Worm (Caenorhabditis elegans) whole organism, young adult: ENCODE data around the gene ZC373.5.
A peak's percentile ranks its signal among the peaks of the same experiment; 100 is the strongest.

Experiments
- C06A6.2 ChIP-seq: fragments of 200-800 bp; sonication (Bioruptor generic); conservative IDR thresholded peaks from 2 replicates; pipeline ENCODE4 v1.3.6; 2022; ENCODE audit warnings: missing genetic modification characterization, missing compliant biosample characterization
- D2030.7 ChIP-seq: fragments of 200-800 bp; sonication (Bioruptor generic); IDR thresholded peaks from 2 replicates; pipeline ENCODE4 v1.3.6; 2022; ENCODE audit warnings: missing genetic modification reagents, missing genetic modification characterization, missing compliant biosample characterization
- F22D6.2 ChIP-seq: sonication (generic microtip); optimal IDR thresholded peaks from 2 replicates; lab custom pipeline; 2016; ENCODE audit warnings: mild to moderate bottlenecking, missing genetic modification characterization, missing compliant biosample characterization
- F23B12.7 ChIP-seq: sonication (generic microtip); optimal IDR thresholded peaks from 2 replicates; lab custom pipeline; 2017; ENCODE audit warnings: missing genetic modification characterization, mild to moderate bottlenecking, missing compliant biosample characterization, antibody characterized with exemption, moderate library complexity; ENCODE audit not compliant: insufficient read depth
- F37B4.10 ChIP-seq: fragments of 200-800 bp; sonication (Bioruptor generic); IDR thresholded peaks from 2 replicates; pipeline ENCODE4 v1.3.6; 2022; ENCODE audit warnings: missing genetic modification characterization, missing compliant biosample characterization
- F39B2.1 ChIP-seq: fragments of 200-800 bp; sonication (Bioruptor generic); IDR thresholded peaks from 2 replicates; pipeline ENCODE4 v1.3.6; 2022; ENCODE audit warnings: missing genetic modification reagents, missing genetic modification characterization, missing compliant biosample characterization
- F52B5.7 ChIP-seq: sonication (generic microtip); optimal IDR thresholded peaks from 2 replicates; lab custom pipeline; 2016; ENCODE audit warnings: mild to moderate bottlenecking, missing genetic modification characterization, missing compliant biosample characterization
- K11D2.4 ChIP-seq: fragments of 200-800 bp; sonication (Bioruptor generic); IDR thresholded peaks from 2 replicates; pipeline ENCODE4 v1.3.6; 2022; ENCODE audit warnings: missing genetic modification reagents, missing genetic modification characterization, missing compliant biosample characterization
- K12H6.12 ChIP-seq: fragments of 200-800 bp; sonication (Bioruptor generic); optimal IDR thresholded peaks from 2 replicates; lab custom pipeline; 2018; ENCODE audit warnings: mild to moderate bottlenecking, missing genetic modification characterization, missing compliant biosample characterization
- T26A5.8 ChIP-seq: sonication (generic microtip); optimal IDR thresholded peaks from 2 replicates; lab custom pipeline; 2016; ENCODE audit warnings: missing genetic modification characterization, missing compliant biosample characterization
- Y53F4B.3 ChIP-seq: fragments of 200-800 bp; sonication (Bioruptor generic); IDR thresholded peaks from 2 replicates; pipeline ENCODE4 v1.3.6; 2022; ENCODE audit warnings: missing genetic modification reagents, missing genetic modification characterization, missing compliant biosample characterization
- Y56A3A.18 ChIP-seq: fragments of 200-800 bp; sonication (Bioruptor generic); IDR thresholded peaks from 2 replicates; pipeline ENCODE4 v1.3.6; 2022; ENCODE audit warnings: missing genetic modification reagents, missing genetic modification characterization, missing compliant biosample characterization
- ZK185.1 ChIP-seq: sonication (generic microtip); optimal IDR thresholded peaks from 2 replicates; lab custom pipeline; 2016; ENCODE audit warnings: mild to moderate bottlenecking, missing genetic modification characterization, missing compliant biosample characterization; ENCODE audit not compliant: poor library complexity, severe bottlenecking
- akir-1 ChIP-seq: fragments of 200-800 bp; sonication (Bioruptor generic); optimal IDR thresholded peaks from 2 replicates; lab custom pipeline; 2018; ENCODE audit warnings: mild to moderate bottlenecking, missing genetic modification characterization, moderate library complexity, missing compliant biosample characterization
- ama-1 ChIP-seq, 3 experiments: fragments of 150-350 bp in 1 of 3; sonication (generic microtip) in 2 of 3; optimal IDR thresholded peaks; 2 replicates each; lab custom pipeline; 2014 to 2018; ENCODE audit warnings: missing biosample characterization in 2 of 3, missing genetic modification characterization in 2 of 3, missing genetic modification reagents in 2 of 3
- atf-7 ChIP-seq: sonication (generic microtip); optimal IDR thresholded peaks from 2 replicates; lab custom pipeline; 2017; ENCODE audit warnings: mild to moderate bottlenecking, missing genetic modification characterization, missing compliant biosample characterization
- attf-5 ChIP-seq: fragments of 200-800 bp; sonication (Bioruptor generic); optimal IDR thresholded peaks from 2 replicates; lab custom pipeline; 2018; ENCODE audit warnings: mild to moderate bottlenecking, missing genetic modification characterization, missing compliant biosample characterization
- bed-2 ChIP-seq: fragments of 200-800 bp; sonication (Bioruptor generic); IDR thresholded peaks from 2 replicates; pipeline ENCODE4 v1.3.6; 2022; ENCODE audit warnings: missing genetic modification reagents, missing genetic modification characterization, missing compliant biosample characterization
- ceh-79 ChIP-seq: sonication (generic microtip); optimal IDR thresholded peaks from 2 replicates; lab custom pipeline; 2017; ENCODE audit warnings: mild to moderate bottlenecking, missing genetic modification characterization, missing compliant biosample characterization
- ceh-91 ChIP-seq: fragments of 200-800 bp; sonication (Bioruptor generic); IDR thresholded peaks from 2 replicates; pipeline ENCODE4 v1.3.6; 2022; ENCODE audit warnings: missing genetic modification reagents, missing genetic modification characterization, missing compliant biosample characterization
- die-1 ChIP-seq: sonication (generic microtip); optimal IDR thresholded peaks from 2 replicates; lab custom pipeline; 2016; ENCODE audit warnings: missing genotype, mild to moderate bottlenecking, missing genetic modification characterization, missing compliant biosample characterization
- dox-1 ChIP-seq: fragments of 200-800 bp; sonication (Bioruptor generic); IDR thresholded peaks from 2 replicates; pipeline ENCODE4 v1.3.6; 2022; ENCODE audit warnings: missing genetic modification reagents, missing genetic modification characterization, missing compliant biosample characterization
- ets-4 ChIP-seq: fragments of 200-800 bp; sonication (Bioruptor generic); optimal IDR thresholded peaks from 2 replicates; lab custom pipeline; 2018; ENCODE audit warnings: mild to moderate bottlenecking, missing genetic modification characterization, missing compliant biosample characterization
- gei-17 ChIP-seq: fragments of 200-800 bp; sonication (Bioruptor generic); optimal IDR thresholded peaks from 2 replicates; lab custom pipeline; 2018; ENCODE audit warnings: mild to moderate bottlenecking, missing genetic modification characterization, missing compliant biosample characterization
- hmg-1.2 ChIP-seq: fragments of 200-800 bp; sonication (Bioruptor generic); IDR thresholded peaks from 2 replicates; pipeline ENCODE4 v1.3.6; 2022; ENCODE audit warnings: missing genetic modification reagents, missing genetic modification characterization, missing compliant biosample characterization
- hmg-20 ChIP-seq: fragments of 200-800 bp; sonication (Bioruptor generic); IDR thresholded peaks from 2 replicates; pipeline ENCODE4 v1.3.6; 2022; ENCODE audit warnings: missing genetic modification reagents, missing genetic modification characterization, missing compliant biosample characterization
- hrde-1 ChIP-seq: sonication (generic microtip); optimal IDR thresholded peaks from 2 replicates; lab custom pipeline; 2016; ENCODE audit warnings: missing genetic modification characterization, mild to moderate bottlenecking, missing compliant biosample characterization, moderate library complexity, missing genotype, missing genetic modification reagents, borderline replicate concordance
- hsf-1 ChIP-seq: fragments of 200-800 bp; sonication (Bioruptor generic); IDR thresholded peaks from 2 replicates; pipeline ENCODE4 v1.3.6; 2022; ENCODE audit warnings: missing genetic modification reagents, missing genetic modification characterization, missing compliant biosample characterization
- lag-1 ChIP-seq: fragments of 200-800 bp; sonication (Bioruptor generic); IDR thresholded peaks from 2 replicates; pipeline ENCODE4 v1.3.6; 2022; ENCODE audit warnings: missing genetic modification reagents, missing genetic modification characterization, missing compliant biosample characterization
- let-607 ChIP-seq, 2 experiments: fragments of 200-800 bp in 1 of 2; sonication (Bioruptor generic) in 1 of 2; sonication (generic microtip) in 1 of 2; optimal IDR thresholded peaks; 2 replicates each; lab custom pipeline; 2016 to 2018; ENCODE audit warnings: mild to moderate bottlenecking in 2 of 2, missing compliant biosample characterization in 2 of 2, missing genetic modification characterization in 2 of 2, moderate library complexity in 2 of 2, missing genotype in 1 of 2
- lin-40 ChIP-seq: sonication (generic microtip); optimal IDR thresholded peaks from 2 replicates; lab custom pipeline; 2016; ENCODE audit warnings: missing genetic modification characterization, mild to moderate bottlenecking, missing compliant biosample characterization, missing genotype, missing genetic modification reagents
- lir-1 ChIP-seq: fragments of 200-800 bp; sonication (Bioruptor generic); conservative IDR thresholded peaks from 2 replicates; pipeline ENCODE4 v1.3.6; 2022; ENCODE audit warnings: missing genetic modification reagents, missing genetic modification characterization, missing compliant biosample characterization
- nfya-2 ChIP-seq: fragments of 200-800 bp; sonication (Bioruptor generic); IDR thresholded peaks from 2 replicates; pipeline ENCODE4 v1.3.6; 2022; ENCODE audit warnings: missing genetic modification reagents, missing genetic modification characterization, missing compliant biosample characterization
- nfyb-1 ChIP-seq: fragments of 200-800 bp; sonication (Bioruptor generic); IDR thresholded peaks from 2 replicates; pipeline ENCODE4 v1.3.6; 2022; ENCODE audit warnings: missing genetic modification reagents, missing genetic modification characterization, missing compliant biosample characterization
- nhr-179 ChIP-seq: sonication (generic microtip); optimal IDR thresholded peaks from 2 replicates; lab custom pipeline; 2016; ENCODE audit warnings: mild to moderate bottlenecking, missing genetic modification characterization, missing compliant biosample characterization
- rcor-1 ChIP-seq: fragments of 200-800 bp; sonication (Bioruptor generic); IDR thresholded peaks from 2 replicates; pipeline ENCODE4 v1.3.6; 2022; ENCODE audit warnings: missing genetic modification reagents, missing genetic modification characterization, missing compliant biosample characterization
- repo-1 ChIP-seq: sonication (generic microtip); optimal IDR thresholded peaks from 2 replicates; lab custom pipeline; 2017; ENCODE audit warnings: mild to moderate bottlenecking, missing genetic modification characterization, missing compliant biosample characterization
- snpc-1.3 ChIP-seq: sonication (generic microtip); optimal IDR thresholded peaks from 2 replicates; lab custom pipeline; 2017; ENCODE audit warnings: missing genetic modification characterization, mild to moderate bottlenecking, missing compliant biosample characterization, antibody characterized with exemption, moderate library complexity, missing genotype, missing genetic modification reagents; ENCODE audit not compliant: insufficient read depth
- snpc-3.4 ChIP-seq: sonication (generic microtip); optimal IDR thresholded peaks from 2 replicates; lab custom pipeline; 2017; ENCODE audit warnings: missing genetic modification characterization, mild to moderate bottlenecking, missing compliant biosample characterization, antibody characterized with exemption, moderate library complexity, missing genotype, missing genetic modification reagents
- tlf-1 ChIP-seq: fragments of 200-800 bp; sonication (Bioruptor generic); optimal IDR thresholded peaks from 2 replicates; lab custom pipeline; 2018; ENCODE audit warnings: mild to moderate bottlenecking, missing genetic modification characterization, missing compliant biosample characterization
- unc-62 ChIP-seq: fragments of 150-350 bp; optimal IDR thresholded peaks from 2 replicates; lab custom pipeline; 2014; ENCODE audit warnings: missing biosample characterization, missing genetic modification reagents, missing genetic modification characterization
- ztf-22 ChIP-seq: fragments of 200-800 bp; sonication (Bioruptor generic); optimal IDR thresholded peaks from 2 replicates; lab custom pipeline; 2018; ENCODE audit warnings: mild to moderate bottlenecking, missing genetic modification characterization, moderate library complexity, missing compliant biosample characterization
- ztf-26 ChIP-seq: sonication (generic microtip); optimal IDR thresholded peaks from 2 replicates; lab custom pipeline; 2017; ENCODE audit warnings: missing genetic modification characterization, missing compliant biosample characterization

ZC373.5 gene

ce11 chrX:10092864-10093263 is 18.7 kb upstream of the ZC373.5 start, which contains the start of gene flp-3:
Gene flp-3 (minus strand): TSS chrX:10092964.
- TF ChIP-seq C06A6.2 (GFP tag; lab: Robert Waterston, UW) (no peak), Y53F4B.3 (GFP tag; lab: Robert Waterston, UW) (no peak), ceh-79 (no peak), ama-1 (optimal IDR thresholded peaks at IDR 0.05; lab: Kevin White, UChicago) (no peak), ama-1 (GFP tag; optimal IDR thresholded peaks at IDR 0.05; lab: Kevin White, UChicago) (no peak), Y56A3A.18 (GFP tag; lab: Robert Waterston, UW) (no peak), T26A5.8 (tag; lab: Kevin White, UChicago) (no peak), bed-2 (GFP tag; lab: Robert Waterston, UW) (no peak), repo-1 (no peak), hmg-1.2 (GFP tag; lab: Robert Waterston, UW) (no peak), snpc-1.3 (tag; lab: Kevin White, UChicago) (no peak), let-607 (tag; optimal IDR thresholded peaks at IDR 0.05; lab: Kevin White, UChicago) (no peak)

ce11 chrX:10087866-10088265 is 13.7 kb upstream of the ZC373.5 start, which contains the start of gene flp-28:
Gene flp-28 (minus strand): TSS chrX:10087966.
- no peak for TF ChIP-seq tlf-1 (GFP tag; lab: Kevin White, UChicago)
- TF ChIP-seq die-1 (tag; lab: Kevin White, UChicago), result no peak
- TF ChIP-seq snpc-3.4 (tag; lab: Kevin White, UChicago), result no peak
- TF ChIP-seq repo-1, result no peak
- TF ChIP-seq K11D2.4, result no peak
- no peak for TF ChIP-seq K12H6.12
- no peak for TF ChIP-seq ceh-79
- TF ChIP-seq D2030.7 (GFP tag; lab: Robert Waterston, UW), result no peak
- TF ChIP-seq hrde-1 (tag; lab: Kevin White, UChicago), result no peak
- no peak for TF ChIP-seq F52B5.7 (tag; lab: Kevin White, UChicago)
- no peak for TF ChIP-seq hsf-1 (GFP tag; lab: Robert Waterston, UW)
- TF ChIP-seq F23B12.7 (tag; lab: Kevin White, UChicago), result no peak
- TF ChIP-seq nhr-179 (tag; lab: Kevin White, UChicago), result no peak
- no peak for TF ChIP-seq ceh-91
- TF ChIP-seq F37B4.10 (GFP tag; lab: Robert Waterston, UW), result no peak
- no peak for TF ChIP-seq attf-5
- no peak for TF ChIP-seq F39B2.1 (GFP tag; lab: Robert Waterston, UW)
- TF ChIP-seq gei-17 (GFP tag; lab: Kevin White, UChicago), result no peak
- TF ChIP-seq lir-1 (GFP tag; lab: Robert Waterston, UW), result no peak

ce11 chrX:10085073-10085472 is 10.9 kb upstream of the ZC373.5 start:
- TF ChIP-seq nfyb-1 (no peak), nfya-2 (0 out of 2 replicates have a peak, but pooled peaks have one; percentile 58), lag-1 (peak; percentile 58; the same call in 1 of the 2 replicates)

- 0 out of 2 replicates have a peak, but pooled peaks have one; percentile 4 for TF ChIP-seq dox-1 (GFP tag; lab: Robert Waterston, UW)
- TF ChIP-seq F22D6.2 (tag; lab: Kevin White, UChicago), result peak; percentile 49
- no peak for TF ChIP-seq rcor-1 (GFP tag; lab: Robert Waterston, UW)
- 0 out of 2 replicates have a peak, but pooled peaks have one; percentile 9 for TF ChIP-seq hmg-1.2 (GFP tag; lab: Robert Waterston, UW)
- TF ChIP-seq atf-7 (tag; lab: Kevin White, UChicago), result peak; percentile 55
- TF ChIP-seq ztf-22 (GFP tag; lab: Kevin White, UChicago), result peak; percentile 51
- peak; percentile 43 for TF ChIP-seq unc-62 (GFP tag; lab: Kevin White, UChicago)
- TF ChIP-seq hmg-20 (GFP tag; lab: Robert Waterston, UW), result no peak
- 0 out of 2 replicates have a peak, but pooled peaks have one; percentile 37 for TF ChIP-seq nfyb-1
- peak; percentile 42 for TF ChIP-seq ZK185.1
- TF ChIP-seq ets-4 (GFP tag; lab: Kevin White, UChicago), result peak; percentile 6
- TF ChIP-seq lin-40 (tag; lab: Kevin White, UChicago), result peak; percentile 47
- TF ChIP-seq akir-1 (GFP tag; lab: Kevin White, UChicago), result no peak
- peak; percentile 51 for TF ChIP-seq ztf-26
These were observed 10.0 kb upstream of the ZC373.5 start, which contains the start of gene W07E11.1 for ce11 chrX:10084050-10084672. Gene W07E11.1 (plus strand): TSS chrX:10084622.
